Fruit fly (Drosophila melanogaster): ENCODE data around the gene CG8032.

DNA sequence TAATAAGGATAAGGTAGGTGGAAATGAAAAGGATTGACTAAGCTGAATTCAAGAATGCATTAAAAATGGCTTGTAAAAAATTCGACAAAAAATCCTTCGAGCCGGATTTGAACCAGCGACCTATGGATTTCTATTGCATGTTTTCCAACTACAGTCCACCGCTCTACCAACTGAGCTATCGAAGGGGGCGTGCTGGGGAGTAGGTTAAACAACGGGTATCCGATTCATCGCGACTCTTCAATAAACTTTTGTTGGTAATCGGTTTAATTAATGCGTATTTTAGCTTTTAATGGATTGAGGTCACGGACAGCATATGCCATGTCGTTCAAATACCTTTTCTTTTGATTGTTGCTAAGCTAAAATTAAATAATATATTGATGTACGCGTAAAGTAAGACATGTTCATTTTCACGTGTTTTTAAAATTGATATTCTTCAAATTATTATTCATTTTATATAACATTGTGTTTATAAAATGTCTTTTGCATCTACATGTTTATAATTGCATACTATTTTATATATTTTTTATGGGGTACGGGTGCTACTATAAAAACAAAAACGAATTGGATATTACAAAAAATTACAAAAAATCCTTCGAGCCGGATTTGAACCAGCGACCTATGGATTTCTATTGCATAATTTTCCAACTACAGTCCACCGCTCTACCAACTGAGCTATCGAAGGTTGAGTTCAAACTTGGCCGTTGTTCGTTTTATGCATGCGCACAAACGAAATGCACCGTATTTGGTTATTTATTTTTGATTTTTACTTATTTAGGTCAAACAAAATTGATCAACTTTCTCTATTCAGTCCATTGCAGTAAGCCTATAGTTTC, 4.3 kb downstream of the CG8032 start:
- TF ChIP-seq CTCF (optimal IDR thresholded peaks at IDR 0.05) (no peak), CG8478 (optimal IDR thresholded peaks at IDR 0.05) (no peak)

All from S2 (cell line).